Worm (Caenorhabditis elegans) whole organism, midembryonic: Measurements from ENCODE around the gene mam-5.

ENCODE experiments used
- T22C8.4 ChIP-seq: fragments of 200-800 bp; sonication (Bioruptor generic); IDR thresholded peaks from 2 replicates; pipeline ENCODE4 v1.3.6; 2022; ENCODE audit warnings: missing genetic modification characterization, missing compliant biosample characterization
- cog-1 ChIP-seq: sonication (generic microtip); optimal IDR thresholded peaks from 2 replicates; lab custom pipeline; 2016; ENCODE audit warnings: missing genetic modification characterization, missing compliant biosample characterization
- flt-1 ChIP-seq: fragments of 200-800 bp; sonication (Bioruptor generic); IDR thresholded peaks from 2 replicates; pipeline ENCODE4 v1.3.6; 2022; ENCODE audit warnings: missing genetic modification characterization, missing compliant biosample characterization
- klf-2 ChIP-seq: fragments of 200-800 bp; sonication (Bioruptor generic); conservative IDR thresholded peaks from 2 replicates; pipeline ENCODE4 v1.3.6; 2022; ENCODE audit warnings: missing genetic modification reagents, missing genetic modification characterization, missing compliant biosample characterization
- med-1 ChIP-seq: sonication (generic microtip); optimal IDR thresholded peaks from 2 replicates; lab custom pipeline; 2017; ENCODE audit warnings: missing genetic modification characterization, mild to moderate bottlenecking, missing compliant biosample characterization, antibody characterized with exemption, missing genetic modification reagents; ENCODE audit not compliant: insufficient read depth
- ref-1 ChIP-seq: fragments of 200-800 bp; sonication (Bioruptor generic); conservative IDR thresholded peaks from 2 replicates; pipeline ENCODE4 v1.3.6; 2022; ENCODE audit warnings: missing genetic modification reagents, missing genetic modification characterization, missing compliant biosample characterization
- tab-1 ChIP-seq: fragments of 200-800 bp; sonication (Bioruptor generic); IDR thresholded peaks from 2 replicates; pipeline ENCODE4 v1.3.6; 2022; ENCODE audit warnings: missing genetic modification characterization, missing compliant biosample characterization
- ztf-23 ChIP-seq: fragments of 200-800 bp; sonication (Bioruptor generic); IDR thresholded peaks from 2 replicates; pipeline ENCODE4 v1.3.6; 2022; ENCODE audit warnings: missing genetic modification reagents, missing genetic modification characterization, missing compliant biosample characterization
- ztf-29 ChIP-seq: fragments of 200-800 bp; sonication (Bioruptor generic); IDR thresholded peaks from 2 replicates; pipeline ENCODE4 v1.3.6; 2022; ENCODE audit warnings: missing genetic modification reagents, missing genetic modification characterization, missing compliant biosample characterization

The mam-5 gene

DNA sequence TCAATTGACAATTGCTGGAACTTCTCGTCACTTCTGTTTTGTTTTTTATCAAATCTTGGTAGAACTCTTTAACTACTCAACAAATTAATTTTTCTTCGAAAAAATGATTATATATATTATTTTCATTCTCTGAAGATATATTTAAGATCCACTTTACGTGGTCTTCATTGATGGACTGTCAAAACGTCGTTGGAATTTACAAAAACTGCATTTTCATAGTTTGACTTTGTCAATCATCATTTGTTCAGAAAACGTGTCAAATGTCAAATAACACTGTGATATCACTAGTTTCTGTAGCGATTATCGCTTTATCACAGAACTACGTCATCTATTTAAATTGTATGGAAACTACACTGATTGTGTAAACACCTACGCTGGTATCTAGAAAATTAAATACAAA is 28.1 kb upstream of the mam-5 start:
- TF ChIP-seq cog-1 (tag; lab: Kevin White, UChicago) = no peak
- no peak for TF ChIP-seq tab-1 (GFP tag; lab: Robert Waterston, UW)

DNA sequence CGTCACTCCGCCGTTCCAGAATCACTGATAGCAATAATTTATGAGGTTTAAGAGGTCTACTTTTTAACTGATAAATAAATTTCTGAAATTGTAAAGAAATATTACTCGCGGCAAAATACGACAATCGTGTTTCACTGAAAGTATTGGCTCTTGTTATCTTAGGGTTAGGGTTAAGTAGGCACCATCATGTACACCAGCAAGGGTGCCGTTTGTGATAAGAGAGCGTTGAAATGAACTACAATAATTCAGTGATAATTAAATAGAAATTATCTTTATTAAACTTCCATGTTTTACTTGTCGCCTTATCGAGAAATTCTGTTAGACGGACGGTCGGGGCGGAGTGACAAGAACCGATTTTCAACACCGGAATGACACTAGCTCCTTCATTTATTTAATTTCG is 26.9 kb upstream of the mam-5 start:
- TF ChIP-seq ztf-23 (GFP tag; lab: Robert Waterston, UW) (no peak), cog-1 (tag; lab: Kevin White, UChicago) (no peak)

ce11 chrV:9926240-9926639 is 26.3 kb upstream of the mam-5 start, which contains the start of gene C50H2.13:
Gene C50H2.13 (plus strand): TSS chrV:9926540.
- TF ChIP-seq klf-2 (no peak), flt-1 (GFP tag; lab: Robert Waterston, UW) (no peak), tab-1 (GFP tag; lab: Robert Waterston, UW) (no peak), ztf-29 (GFP tag; lab: Robert Waterston, UW) (no peak), med-1 (GFP tag; lab: Kevin White, UChicago) (no peak), ztf-23 (GFP tag; lab: Robert Waterston, UW) (no peak), ref-1 (no peak), T22C8.4 (GFP tag; lab: Robert Waterston, UW) (no peak), cog-1 (tag; lab: Kevin White, UChicago) (no peak)

ce11 chrV:9927381-9927780 is 25.1 kb upstream of the mam-5 start:
- TF ChIP-seq med-1 (GFP tag; lab: Kevin White, UChicago) = no peak
- no peak for TF ChIP-seq ref-1
- TF ChIP-seq T22C8.4 (GFP tag; lab: Robert Waterston, UW) = no peak
- no peak for TF ChIP-seq flt-1 (GFP tag; lab: Robert Waterston, UW)

DNA sequence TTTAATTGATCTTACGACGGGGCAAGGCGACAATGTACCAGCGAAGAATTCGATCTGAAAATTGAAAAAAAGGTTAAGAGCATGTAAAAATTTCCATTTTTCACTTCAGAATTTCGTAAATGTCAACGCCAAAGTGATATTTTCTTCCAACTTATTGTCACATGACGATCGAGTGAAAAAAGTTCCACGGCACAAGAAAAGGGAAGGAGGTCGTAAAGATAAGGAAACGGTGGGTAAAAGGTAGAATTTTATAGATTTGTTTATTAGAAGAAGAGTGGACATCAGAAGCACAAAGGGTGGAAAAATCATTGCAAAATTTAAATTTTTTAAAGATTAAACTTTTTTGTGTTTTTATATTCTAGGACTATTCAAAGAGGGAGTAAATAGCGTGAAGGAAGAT is 24.5 kb upstream of the mam-5 start:
- TF ChIP-seq tab-1 (GFP tag; lab: Robert Waterston, UW) (no peak), flt-1 (GFP tag; lab: Robert Waterston, UW) (no peak), ztf-23 (GFP tag; lab: Robert Waterston, UW) (no peak), cog-1 (tag; lab: Kevin White, UChicago) (no peak), T22C8.4 (GFP tag; lab: Robert Waterston, UW) (no peak), klf-2 (no peak), med-1 (GFP tag; lab: Kevin White, UChicago) (no peak), ztf-29 (GFP tag; lab: Robert Waterston, UW) (no peak), ref-1 (no peak)

- no peak for TF ChIP-seq ztf-29 (GFP tag; lab: Robert Waterston, UW)
- TF ChIP-seq med-1 (GFP tag; lab: Kevin White, UChicago) = peak; percentile 46
- TF ChIP-seq tab-1 (GFP tag; lab: Robert Waterston, UW) = no peak
These were observed 21.9 kb upstream of the mam-5 start, which contains the start of the genes rmh-2 and suds-3 for ce11 chrV:9930612-9931065. Gene rmh-2 (minus strand): TSS chrV:9930775. Gene suds-3 (plus strand): TSS chrV:9931015.

DNA sequence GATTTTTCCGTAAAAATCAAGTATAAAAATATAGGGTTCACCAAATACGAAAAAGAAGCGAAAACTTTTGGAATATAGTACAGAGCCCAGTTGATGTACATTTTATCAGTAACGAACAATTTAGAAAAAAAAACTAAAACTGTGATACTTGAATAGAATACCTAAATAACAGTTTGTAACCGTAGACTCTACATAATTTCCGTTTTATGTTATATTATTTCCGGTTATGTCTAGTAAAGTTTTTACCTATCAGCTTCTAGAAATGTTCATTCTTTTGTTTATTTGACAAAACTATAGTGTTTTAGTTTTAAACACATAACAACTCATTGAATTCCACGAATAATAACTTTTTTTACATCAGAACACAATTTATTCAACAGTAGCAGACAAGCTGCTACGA is 15.1 kb upstream of the mam-5 start, which contains the start of gene srj-33:
srj-33 (minus strand) TSS at position 101 of the 400 bp plus-strand sequence.
- TF ChIP-seq ztf-29 (GFP tag; lab: Robert Waterston, UW) = no peak
- no peak for TF ChIP-seq klf-2
- no peak for TF ChIP-seq T22C8.4 (GFP tag; lab: Robert Waterston, UW)
- no peak for TF ChIP-seq ref-1
- no peak for TF ChIP-seq med-1 (GFP tag; lab: Kevin White, UChicago)
- TF ChIP-seq cog-1 (tag; lab: Kevin White, UChicago) = no peak
- no peak for TF ChIP-seq flt-1 (GFP tag; lab: Robert Waterston, UW)
- TF ChIP-seq ztf-23 (GFP tag; lab: Robert Waterston, UW) = no peak
- TF ChIP-seq tab-1 (GFP tag; lab: Robert Waterston, UW) = no peak

- TF ChIP-seq ztf-29 (GFP tag; lab: Robert Waterston, UW) (no peak), ref-1 (no peak), ztf-23 (GFP tag; lab: Robert Waterston, UW) (no peak), klf-2 (no peak), flt-1 (GFP tag; lab: Robert Waterston, UW) (no peak), tab-1 (GFP tag; lab: Robert Waterston, UW) (no peak), T22C8.4 (GFP tag; lab: Robert Waterston, UW) (no peak), cog-1 (tag; lab: Kevin White, UChicago) (no peak), med-1 (GFP tag; lab: Kevin White, UChicago) (no peak)
These were observed 9.5 kb upstream of the mam-5 start, which contains the start of gene fipr-12 for ce11 chrV:9943039-9943438. Gene fipr-12 (plus strand): TSS chrV:9943339.

DNA sequence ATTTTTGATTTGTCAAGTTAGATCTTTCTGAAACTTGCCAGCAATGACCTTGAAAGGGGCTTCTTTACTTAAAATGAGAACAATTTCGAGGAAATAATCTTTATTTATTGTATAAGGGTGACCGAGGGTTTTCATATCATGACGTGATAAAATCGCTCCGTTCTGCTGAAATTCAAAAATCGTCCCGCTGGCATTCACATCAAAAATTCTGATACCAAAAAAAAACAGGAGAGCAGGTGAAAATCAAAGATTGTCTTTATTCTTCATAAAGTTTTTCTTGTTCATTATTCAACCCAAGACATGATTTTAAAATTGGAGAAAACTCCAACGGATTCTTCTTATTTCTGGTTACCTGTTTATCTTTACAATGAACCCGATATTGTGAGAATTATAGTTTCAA is 8.4 kb upstream of the mam-5 start, which contains the start of gene sre-28:
sre-28 (plus strand) TSS at position 301 of the 400 bp plus-strand sequence.
- TF ChIP-seq cog-1 (tag; lab: Kevin White, UChicago) (no peak), flt-1 (GFP tag; lab: Robert Waterston, UW) (no peak), tab-1 (GFP tag; lab: Robert Waterston, UW) (no peak), ztf-23 (GFP tag; lab: Robert Waterston, UW) (no peak), ref-1 (no peak), ztf-29 (GFP tag; lab: Robert Waterston, UW) (no peak), med-1 (GFP tag; lab: Kevin White, UChicago) (no peak), T22C8.4 (GFP tag; lab: Robert Waterston, UW) (no peak), klf-2 (no peak)

- no peak for TF ChIP-seq klf-2
- TF ChIP-seq flt-1 (GFP tag; lab: Robert Waterston, UW) = no peak
- TF ChIP-seq ztf-23 (GFP tag; lab: Robert Waterston, UW) = no peak
- TF ChIP-seq cog-1 (tag; lab: Kevin White, UChicago) = no peak
- no peak for TF ChIP-seq med-1 (GFP tag; lab: Kevin White, UChicago)
These were observed 3.7 kb upstream of the mam-5 start, which contains the start of gene nlp-58 for ce11 chrV:9948840-9949239. Gene nlp-58 (minus strand): TSS chrV:9948940.
